Fruit fly (Drosophila melanogaster): ENCODE measurements around the gene Sgs3.

DNA sequence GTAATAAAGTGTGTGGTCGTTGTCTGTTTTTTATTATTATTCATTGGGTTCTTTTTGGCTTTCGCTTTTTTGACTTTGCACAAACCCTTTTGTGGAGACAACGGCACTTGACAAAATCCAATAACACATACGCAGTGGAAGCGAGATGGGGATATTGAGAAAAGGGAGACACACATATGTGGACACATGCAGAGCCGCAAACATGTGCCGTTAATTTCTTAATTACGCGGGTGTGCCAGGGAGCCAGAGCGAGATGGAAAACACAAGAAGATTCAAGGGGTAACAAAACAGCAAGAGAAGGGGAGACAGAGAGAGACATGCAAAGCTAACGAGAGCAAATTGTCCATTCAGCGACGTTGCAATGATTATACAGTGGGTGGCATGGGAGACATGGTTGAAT, 19.6 kb upstream of the Sgs3 start:
- TF ChIP-seq CG8924 (tag; optimal IDR thresholded peaks at IDR 0.05) = no peak
- TF ChIP-seq Hmr (GFP tag; optimal IDR thresholded peaks at IDR 0.05) = no peak
- TF ChIP-seq CG10654 (GFP tag; optimal IDR thresholded peaks at IDR 0.05) = no peak
- TF ChIP-seq klu (GFP tag; IDR thresholded peaks at IDR 0.05) = no peak
- no peak for TF ChIP-seq CG8281 (tag; optimal IDR thresholded peaks at IDR 0.05)
- TF ChIP-seq CG9797 (GFP tag; optimal IDR thresholded peaks at IDR 0.05) = no peak
- TF ChIP-seq CG30403 (GFP tag; optimal IDR thresholded peaks at IDR 0.05) = no peak
- TF ChIP-seq fu2 (GFP tag; optimal IDR thresholded peaks at IDR 0.05) = no peak
- no peak for TF ChIP-seq CG10979 (tag; optimal IDR thresholded peaks at IDR 0.05)

All from whole organism, embryonic.